Worm (Caenorhabditis elegans): ENCODE data around the gene C16A3.6.

Gene C16A3.6

ce11 chrIII:6415306-6415973 is 36.4 kb downstream of the C16A3.6 start, which contains the start of gene nas-4:
TSS of gene nas-4 (minus strand) at chrIII:6415656.
- TF ChIP-seq F13C5.2 (tag; optimal IDR thresholded peaks at IDR 0.05) (no peak), flt-1 (GFP tag; IDR thresholded peaks at IDR 0.05) (no peak), sea-1 (GFP tag; conservative IDR thresholded peaks at IDR 0.05) (no peak), pes-1 (GFP tag; IDR thresholded peaks at IDR 0.05) (no peak)

- TF ChIP-seq sea-1 (GFP tag; conservative IDR thresholded peaks at IDR 0.05), result no peak
- no peak for TF ChIP-seq hnd-1 (tag; optimal IDR thresholded peaks at IDR 0.05)
- TF ChIP-seq flt-1 (GFP tag; IDR thresholded peaks at IDR 0.05), result no peak
- no peak for TF ChIP-seq tbx-37 (GFP tag; conservative IDR thresholded peaks at IDR 0.05)
Observed at ce11 chrIII:6418254-6418653, 39.2 kb downstream of the C16A3.6 start.

ce11 chrIII:6419409-6419944 is 40.5 kb downstream of the C16A3.6 start, which contains the start of gene atgl-1:
TSS of gene atgl-1 (minus strand) at chrIII:6419459.
- TF ChIP-seq F13C5.2 (tag; optimal IDR thresholded peaks at IDR 0.05) (no peak), B0310.2 (tag; optimal IDR thresholded peaks at IDR 0.05) (no peak), ceh-13 (GFP tag; optimal IDR thresholded peaks at IDR 0.05) (no peak), ets-7 (tag; optimal IDR thresholded peaks at IDR 0.05) (no peak), hmbx-1 (tag; optimal IDR thresholded peaks at IDR 0.05) (no peak), tbx-37 (GFP tag; conservative IDR thresholded peaks at IDR 0.05) (no peak), sea-1 (GFP tag; conservative IDR thresholded peaks at IDR 0.05) (no peak), hnd-1 (tag; optimal IDR thresholded peaks at IDR 0.05) (no peak), pes-1 (GFP tag; IDR thresholded peaks at IDR 0.05) (no peak), tbx-11 (GFP tag; IDR thresholded peaks at IDR 0.05) (no peak), scrt-1 (GFP tag; IDR thresholded peaks at IDR 0.05) (no peak), flt-1 (GFP tag; IDR thresholded peaks at IDR 0.05) (no peak), hmg-4 (GFP tag; optimal IDR thresholded peaks at IDR 0.05) (no peak), ama-1 (optimal IDR thresholded peaks at IDR 0.05) (no peak), ceh-36 (tag; optimal IDR thresholded peaks at IDR 0.05) (no peak), tra-4 (tag; optimal IDR thresholded peaks at IDR 0.05) (no peak), aly-1 (tag; optimal IDR thresholded peaks at IDR 0.05) (no peak)

DNA sequence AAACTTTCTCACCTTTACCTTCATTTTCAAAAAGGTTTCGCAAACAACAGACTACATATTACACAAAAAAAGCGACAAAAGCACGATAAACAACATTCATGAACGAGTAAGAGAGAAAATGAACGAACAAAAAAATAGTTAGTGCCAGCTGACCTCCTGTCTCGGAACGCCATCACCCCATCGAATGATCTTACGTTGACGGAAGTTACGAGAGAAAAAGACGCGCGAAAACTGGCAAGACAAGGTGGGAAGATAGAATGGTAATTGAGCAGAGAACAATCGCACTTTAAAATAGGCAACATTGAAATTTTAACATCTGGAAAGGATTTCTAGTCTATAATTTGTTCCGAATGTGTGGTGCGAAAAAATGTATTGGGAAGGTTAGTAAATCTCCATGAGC is 41.2 kb downstream of the C16A3.6 start:
- no peak for TF ChIP-seq ceh-13 (GFP tag; optimal IDR thresholded peaks at IDR 0.05)
- TF ChIP-seq ets-7 (tag; optimal IDR thresholded peaks at IDR 0.05), result no peak
- no peak for TF ChIP-seq tbx-37 (GFP tag; conservative IDR thresholded peaks at IDR 0.05)
- TF ChIP-seq hmg-4 (GFP tag; optimal IDR thresholded peaks at IDR 0.05), result no peak
- TF ChIP-seq hnd-1 (tag; optimal IDR thresholded peaks at IDR 0.05), result no peak
- no peak for TF ChIP-seq tbx-11 (GFP tag; IDR thresholded peaks at IDR 0.05)
- TF ChIP-seq scrt-1 (GFP tag; IDR thresholded peaks at IDR 0.05), result no peak
- TF ChIP-seq ama-1 (optimal IDR thresholded peaks at IDR 0.05), result no peak
- no peak for TF ChIP-seq B0310.2 (tag; optimal IDR thresholded peaks at IDR 0.05)
- TF ChIP-seq F13C5.2 (tag; optimal IDR thresholded peaks at IDR 0.05), result no peak
- TF ChIP-seq pes-1 (GFP tag; IDR thresholded peaks at IDR 0.05), result no peak
- no peak for TF ChIP-seq hmbx-1 (tag; optimal IDR thresholded peaks at IDR 0.05)
- TF ChIP-seq aly-1 (tag; optimal IDR thresholded peaks at IDR 0.05), result no peak
- no peak for TF ChIP-seq ceh-36 (tag; optimal IDR thresholded peaks at IDR 0.05)
- TF ChIP-seq tra-4 (tag; optimal IDR thresholded peaks at IDR 0.05), result no peak
- TF ChIP-seq flt-1 (GFP tag; IDR thresholded peaks at IDR 0.05), result no peak
- no peak for TF ChIP-seq sea-1 (GFP tag; conservative IDR thresholded peaks at IDR 0.05)

- TF ChIP-seq tbx-11 (GFP tag; IDR thresholded peaks at IDR 0.05), result no peak
Observed at ce11 chrIII:6420995-6421404, 42.0 kb downstream of the C16A3.6 start.

- TF ChIP-seq hnd-1 (tag; optimal IDR thresholded peaks at IDR 0.05) (no peak), ceh-36 (tag; optimal IDR thresholded peaks at IDR 0.05) (no peak), tra-4 (tag; optimal IDR thresholded peaks at IDR 0.05) (no peak), ama-1 (optimal IDR thresholded peaks at IDR 0.05) (no peak), sea-1 (GFP tag; conservative IDR thresholded peaks at IDR 0.05) (no peak), tbx-37 (GFP tag; conservative IDR thresholded peaks at IDR 0.05) (no peak), flt-1 (GFP tag; IDR thresholded peaks at IDR 0.05) (no peak)
Observed at ce11 chrIII:6421473-6421872, 42.5 kb downstream of the C16A3.6 start.

DNA sequence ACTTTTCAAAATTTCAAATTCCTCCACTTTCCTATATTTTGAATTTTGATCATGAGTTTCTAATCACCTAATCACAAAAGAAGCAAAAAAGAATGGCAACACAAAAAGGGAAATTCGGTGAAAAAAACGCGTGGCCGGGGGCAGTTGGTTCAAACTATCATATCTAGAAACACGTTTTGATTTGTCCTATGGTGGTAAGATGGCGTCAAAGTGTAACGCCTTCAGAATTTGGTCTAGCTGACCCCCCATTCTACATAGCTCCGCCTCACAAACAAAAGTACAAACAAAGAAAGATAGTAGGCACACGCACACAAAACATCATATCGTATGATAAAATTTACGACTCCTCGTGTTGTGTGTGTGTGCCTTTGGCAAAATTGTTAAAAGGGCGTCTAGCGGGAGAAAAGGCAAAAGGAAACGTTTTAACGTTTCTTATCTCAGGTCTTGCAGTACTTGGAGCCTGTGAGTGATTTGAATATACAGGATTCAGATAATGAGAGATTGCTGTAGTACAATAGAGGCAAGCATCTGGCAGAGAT is 43.0 kb downstream of the C16A3.6 start:
- TF ChIP-seq aly-1 (tag; optimal IDR thresholded peaks at IDR 0.05) (no peak), hmbx-1 (tag; optimal IDR thresholded peaks at IDR 0.05) (no peak), sea-1 (GFP tag; conservative IDR thresholded peaks at IDR 0.05) (no peak), ets-7 (tag; optimal IDR thresholded peaks at IDR 0.05) (no peak), tbx-37 (GFP tag; conservative IDR thresholded peaks at IDR 0.05) (no peak), ama-1 (optimal IDR thresholded peaks at IDR 0.05) (no peak), tra-4 (tag; optimal IDR thresholded peaks at IDR 0.05) (no peak), scrt-1 (GFP tag; IDR thresholded peaks at IDR 0.05) (no peak), B0310.2 (tag; optimal IDR thresholded peaks at IDR 0.05) (no peak)

DNA sequence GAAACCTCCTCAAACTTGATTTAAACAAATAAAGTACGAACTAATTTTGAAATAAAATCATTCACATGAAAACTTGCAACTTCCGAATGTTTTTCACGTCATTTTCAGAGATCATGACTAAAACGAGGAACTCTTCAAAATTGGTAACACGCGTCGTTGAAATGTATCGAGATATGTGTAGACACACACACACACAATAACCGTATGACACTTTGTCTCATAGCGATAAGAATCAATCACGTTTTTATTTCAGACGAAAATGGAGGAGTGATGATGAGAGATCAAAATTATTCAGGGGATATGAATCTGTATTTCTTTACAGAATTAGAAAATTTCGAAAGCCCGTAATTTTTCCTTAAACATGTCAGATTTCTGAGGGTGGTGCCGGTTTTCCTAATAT is 43.7 kb downstream of the C16A3.6 start:
- TF ChIP-seq tbx-37 (GFP tag; conservative IDR thresholded peaks at IDR 0.05) (no peak), flt-1 (GFP tag; IDR thresholded peaks at IDR 0.05) (no peak), sea-1 (GFP tag; conservative IDR thresholded peaks at IDR 0.05) (no peak), hmbx-1 (tag; optimal IDR thresholded peaks at IDR 0.05) (no peak), ceh-13 (GFP tag; optimal IDR thresholded peaks at IDR 0.05) (no peak), ceh-36 (tag; optimal IDR thresholded peaks at IDR 0.05) (no peak), pes-1 (GFP tag; IDR thresholded peaks at IDR 0.05) (no peak), ets-7 (tag; optimal IDR thresholded peaks at IDR 0.05) (no peak), hmg-4 (GFP tag; optimal IDR thresholded peaks at IDR 0.05) (no peak), tbx-11 (GFP tag; IDR thresholded peaks at IDR 0.05) (no peak), scrt-1 (GFP tag; IDR thresholded peaks at IDR 0.05) (no peak), B0310.2 (tag; optimal IDR thresholded peaks at IDR 0.05) (no peak), tra-4 (tag; optimal IDR thresholded peaks at IDR 0.05) (no peak)

Measured in whole organism, early embryonic.